Worm (Caenorhabditis elegans) whole organism, L3 larva: ENCODE measurements around the gene cfap-36.

Experiments used
- egl-27 ChIP-seq: sonication (generic microtip); optimal IDR thresholded peaks from 4 replicates; lab custom pipeline; 2017; ENCODE audit warnings: missing biosample characterization, missing genetic modification reagents, missing genetic modification characterization
- elt-1 ChIP-seq: fragments of 150-350 bp; optimal IDR thresholded peaks from 2 replicates; lab custom pipeline; 2014; ENCODE audit warnings: missing biosample characterization, missing genetic modification characterization
- lin-39 ChIP-seq: fragments of 150-350 bp; optimal IDR thresholded peaks from 2 replicates; lab custom pipeline; 2018; ENCODE audit warnings: missing biosample characterization, missing genetic modification reagents, missing genetic modification characterization
- mdl-1 ChIP-seq: fragments of 150-350 bp; optimal IDR thresholded peaks from 2 replicates; lab custom pipeline; 2014; ENCODE audit warnings: missing biosample characterization, missing genetic modification characterization
- mml-1 ChIP-seq: fragments of 150-350 bp; sonication (generic microtip); optimal IDR thresholded peaks from 3 replicates; lab custom pipeline; 2014; ENCODE audit warnings: missing biosample characterization, missing genetic modification characterization
- nhr-11 ChIP-seq: fragments of 150-350 bp; optimal IDR thresholded peaks from 2 replicates; lab custom pipeline; 2014; ENCODE audit warnings: missing biosample characterization, missing genetic modification characterization
- nhr-76 ChIP-seq: fragments of 150-350 bp; sonication (generic microtip); optimal IDR thresholded peaks from 5 replicates; lab custom pipeline; 2014; ENCODE audit warnings: missing biosample characterization, missing genetic modification characterization
- nhr-77 ChIP-seq: fragments of 150-350 bp; optimal IDR thresholded peaks from 2 replicates; lab custom pipeline; 2014; ENCODE audit warnings: missing biosample characterization, missing genetic modification characterization
- tbx-2 ChIP-seq: sonication (generic microtip); optimal IDR thresholded peaks from 2 replicates; lab custom pipeline; 2016; ENCODE audit warnings: mild to moderate bottlenecking, missing genetic modification characterization, missing compliant biosample characterization
- ztf-11 ChIP-seq: fragments of 150-350 bp; optimal IDR thresholded peaks from 2 replicates; lab custom pipeline; 2014; ENCODE audit warnings: missing biosample characterization, missing genetic modification characterization
- ztf-4 ChIP-seq: fragments of 150-350 bp; optimal IDR thresholded peaks from 2 replicates; lab custom pipeline; 2014; ENCODE audit warnings: missing biosample characterization, missing genetic modification characterization

- no peak for TF ChIP-seq nhr-76 (tag; lab: Kevin White, UChicago)
- TF ChIP-seq nhr-77 (tag; lab: Kevin White, UChicago), result no peak
- TF ChIP-seq elt-1 (tag; lab: Kevin White, UChicago), result no peak
- TF ChIP-seq tbx-2 (tag; lab: Kevin White, UChicago), result no peak
- TF ChIP-seq egl-27 (tag; lab: Kevin White, UChicago), result no peak
- no peak for TF ChIP-seq ztf-11 (tag; lab: Kevin White, UChicago)
- no peak for TF ChIP-seq ztf-4 (tag; lab: Kevin White, UChicago)
- no peak for TF ChIP-seq mdl-1
- no peak for TF ChIP-seq nhr-11
- TF ChIP-seq lin-39 (tag; lab: Kevin White, UChicago), result no peak
- TF ChIP-seq mml-1 (tag; lab: Kevin White, UChicago), result no peak
These were observed 47.6 kb upstream of the cfap-36 start, which contains the start of gene srh-80 for ce11 chrV:219632-220031.
